Fruit fly (Drosophila melanogaster) whole organism, embryonic: ENCODE data around the gene Tsp5D.

Source experiments
- BtbVII ChIP-seq: fragments of 200-800 bp; sonication (Bioruptor generic); optimal IDR thresholded peaks from 3 replicates; lab custom pipeline; 2017; ENCODE audit warnings: missing biosample characterization, mild to moderate bottlenecking, missing genetic modification characterization
- CG10366 ChIP-seq: fragments of 200-800 bp; sonication (Bioruptor generic); IDR thresholded peaks from 2 replicates; pipeline ENCODE4 v1.3.6; 2022; ENCODE audit warnings: missing biosample characterization, missing genetic modification characterization
- CG10565 ChIP-seq: fragments of 200-800 bp; sonication (Bioruptor generic); optimal IDR thresholded peaks from 3 replicates; lab custom pipeline; 2016; ENCODE audit warnings: missing biosample characterization, mild to moderate bottlenecking, missing genetic modification characterization
- CG10979 ChIP-seq: fragments of 200-800 bp; sonication (Bioruptor generic); optimal IDR thresholded peaks from 2 replicates; lab custom pipeline; 2018; ENCODE audit warnings: missing biosample characterization, mild to moderate bottlenecking, missing genetic modification characterization, moderate library complexity
- CG11504 ChIP-seq: fragments of 200-800 bp; sonication (Bioruptor generic); optimal IDR thresholded peaks from 3 replicates; lab custom pipeline; 2019; ENCODE audit warnings: missing biosample characterization, mild to moderate bottlenecking, missing genetic modification characterization, moderate library complexity
- CG1233 ChIP-seq: fragments of 200-800 bp; sonication (Bioruptor generic); optimal IDR thresholded peaks from 4 replicates; lab custom pipeline; 2018; ENCODE audit warnings: missing biosample characterization, mild to moderate bottlenecking, missing genetic modification characterization
- CG14667 ChIP-seq: fragments of 200-800 bp; sonication (Bioruptor generic); IDR thresholded peaks from 2 replicates; pipeline ENCODE4 v1.3.6; 2022; ENCODE audit warnings: missing biosample characterization, missing genetic modification characterization
- CG16813 ChIP-seq: fragments of 200-800 bp; sonication (Bioruptor generic); IDR thresholded peaks from 3 replicates; pipeline ENCODE4 v1.3.6; 2022; ENCODE audit warnings: missing biosample characterization, missing genetic modification characterization; ENCODE audit not compliant: partially characterized antibody
- CG17802 ChIP-seq: fragments of 200-800 bp; sonication (Bioruptor generic); optimal IDR thresholded peaks from 2 replicates; lab custom pipeline; 2018; ENCODE audit warnings: missing biosample characterization, mild to moderate bottlenecking, missing genetic modification characterization, moderate library complexity
- CG18262 ChIP-seq: fragments of 200-800 bp; optimal IDR thresholded peaks from 3 replicates; lab custom pipeline; 2019; ENCODE audit warnings: missing biosample characterization, mild to moderate bottlenecking, missing genetic modification characterization, moderate library complexity
- CG2712 ChIP-seq: fragments of 200-800 bp; optimal IDR thresholded peaks from 3 replicates; lab custom pipeline; 2019; ENCODE audit warnings: missing biosample characterization, mild to moderate bottlenecking, missing genetic modification characterization, moderate library complexity
- CG3407 ChIP-seq: fragments of 200-800 bp; sonication (Bioruptor generic); optimal IDR thresholded peaks from 2 replicates; lab custom pipeline; 2018; ENCODE audit warnings: missing biosample characterization, mild to moderate bottlenecking, missing genetic modification characterization
- CG4404 ChIP-seq: fragments of 200-800 bp; sonication (Bioruptor generic); IDR thresholded peaks from 2 replicates; pipeline ENCODE4 v1.3.6; 2022; ENCODE audit warnings: missing biosample characterization, missing genetic modification characterization
- CG4730 ChIP-seq: fragments of 200-800 bp; sonication (Bioruptor generic); IDR thresholded peaks from 2 replicates; pipeline ENCODE4 v1.3.6; 2022; ENCODE audit warnings: missing biosample characterization, missing genetic modification characterization
- CG7372 ChIP-seq: fragments of 200-800 bp; sonication (Bioruptor generic); IDR thresholded peaks from 2 replicates; pipeline ENCODE4 v1.3.6; 2022; ENCODE audit warnings: missing biosample characterization, missing genetic modification characterization
- CG8359 ChIP-seq: fragments of 200-800 bp; sonication (Bioruptor generic); optimal IDR thresholded peaks from 2 replicates; lab custom pipeline; 2017; ENCODE audit warnings: missing biosample characterization, mild to moderate bottlenecking, missing genetic modification characterization, borderline replicate concordance
- CG8478 ChIP-seq: fragments of >200 bp; optimal IDR thresholded peaks from 2 replicates; lab custom pipeline; 2018
- CG9876 ChIP-seq: fragments of 200-800 bp; sonication (Bioruptor generic); optimal IDR thresholded peaks from 2 replicates; lab custom pipeline; 2016; ENCODE audit warnings: missing biosample characterization, missing genetic modification characterization
- CrebB ChIP-seq: fragments of 200-800 bp; sonication (Bioruptor generic); optimal IDR thresholded peaks from 3 replicates; lab custom pipeline; 2018; ENCODE audit warnings: missing biosample characterization, mild to moderate bottlenecking, missing genetic modification characterization
- D19A ChIP-seq: fragments of 200-800 bp; optimal IDR thresholded peaks from 3 replicates; lab custom pipeline; 2019; ENCODE audit warnings: missing biosample characterization, mild to moderate bottlenecking, missing genetic modification characterization, moderate library complexity
- Deaf1 ChIP-seq: fragments of 200-800 bp; optimal IDR thresholded peaks from 3 replicates; lab custom pipeline; 2019; ENCODE audit warnings: missing biosample characterization, mild to moderate bottlenecking, missing genetic modification characterization, moderate library complexity
- Dip3 ChIP-seq: fragments of 200-800 bp; sonication (Bioruptor generic); optimal IDR thresholded peaks from 3 replicates; lab custom pipeline; 2016; ENCODE audit warnings: missing biosample characterization, missing genetic modification characterization
- Drgx ChIP-seq: fragments of 200-800 bp; sonication (Bioruptor generic); IDR thresholded peaks from 2 replicates; pipeline ENCODE4 v1.3.6; 2022; ENCODE audit warnings: missing biosample characterization, missing genetic modification characterization
- Gug ChIP-seq: fragments of 200-800 bp; sonication (Bioruptor generic); IDR thresholded peaks from 4 replicates; pipeline ENCODE4 v1.3.6; 2022; ENCODE audit warnings: missing biosample characterization, missing genetic modification characterization
- H15 ChIP-seq: fragments of 200-800 bp; sonication (Bioruptor generic); IDR thresholded peaks from 3 replicates; pipeline ENCODE4 v1.3.6; 2022; ENCODE audit warnings: missing biosample characterization, missing genetic modification characterization
- HmgZ ChIP-seq: fragments of 200-800 bp; sonication (Bioruptor generic); optimal IDR thresholded peaks from 2 replicates; lab custom pipeline; 2018; ENCODE audit warnings: missing biosample characterization, mild to moderate bottlenecking, missing genetic modification characterization
- Hr78 ChIP-seq, 2 experiments: fragments of 200-800 bp in 1 of 2; fragments of >200 bp in 1 of 2; sonication (Bioruptor generic) in 1 of 2; optimal IDR thresholded peaks; 2 replicates each; lab custom pipeline; 2017 to 2019; ENCODE audit warnings: missing biosample characterization in 2 of 2, missing genetic modification characterization in 2 of 2, mild to moderate bottlenecking in 1 of 2, moderate library complexity in 1 of 2
- Lim3 ChIP-seq: fragments of 200-800 bp; sonication (Bioruptor generic); IDR thresholded peaks from 2 replicates; pipeline ENCODE4 v1.3.6; 2022; ENCODE audit warnings: missing biosample characterization, missing genetic modification characterization
- Opbp ChIP-seq: fragments of 200-800 bp; sonication (Bioruptor generic); IDR thresholded peaks from 3 replicates; pipeline ENCODE4 v1.3.6; 2022; ENCODE audit warnings: missing biosample characterization, missing genetic modification characterization; ENCODE audit not compliant: partially characterized antibody
- Sox100B ChIP-seq: fragments of 200-800 bp; sonication (Bioruptor generic); optimal IDR thresholded peaks from 3 replicates; lab custom pipeline; 2018; ENCODE audit warnings: missing biosample characterization, mild to moderate bottlenecking, missing genetic modification characterization
- Sry-δ ChIP-seq: fragments of 200-800 bp; sonication (Bioruptor generic); optimal IDR thresholded peaks from 2 replicates; lab custom pipeline; 2016; ENCODE audit warnings: missing biosample characterization, missing genetic modification characterization
- Xrp1 ChIP-seq: fragments of 200-800 bp; sonication (Bioruptor generic); IDR thresholded peaks from 2 replicates; pipeline ENCODE4 v1.3.6; 2022; ENCODE audit warnings: missing biosample characterization, missing genetic modification characterization
- az2 ChIP-seq: fragments of 200-800 bp; sonication (Bioruptor generic); optimal IDR thresholded peaks from 3 replicates; lab custom pipeline; 2016; ENCODE audit warnings: missing biosample characterization, missing genetic modification characterization
- bigmax ChIP-seq: fragments of 200-800 bp; sonication (Bioruptor generic); optimal IDR thresholded peaks from 2 replicates; lab custom pipeline; 2018; ENCODE audit warnings: missing biosample characterization, mild to moderate bottlenecking, missing genetic modification characterization
- cas ChIP-seq: fragments of 200-800 bp; sonication (Bioruptor generic); IDR thresholded peaks from 2 replicates; pipeline ENCODE4 v1.3.6; 2022; ENCODE audit warnings: missing biosample characterization, missing genetic modification characterization
- chinmo ChIP-seq: fragments of 200-800 bp; sonication (Bioruptor generic); IDR thresholded peaks from 4 replicates; pipeline ENCODE4 v1.3.6; 2022; ENCODE audit warnings: missing biosample characterization, missing genetic modification characterization; ENCODE audit not compliant: partially characterized antibody
- grau ChIP-seq: fragments of 200-800 bp; optimal IDR thresholded peaks from 3 replicates; lab custom pipeline; 2019; ENCODE audit warnings: missing biosample characterization, mild to moderate bottlenecking, missing genetic modification characterization, moderate library complexity
- ham ChIP-seq: fragments of 200-800 bp; sonication (Bioruptor generic); IDR thresholded peaks from 2 replicates; pipeline ENCODE4 v1.3.6; 2022; ENCODE audit warnings: missing biosample characterization, missing genetic modification characterization
- lbe ChIP-seq: fragments of 200-800 bp; sonication (Bioruptor generic); optimal IDR thresholded peaks from 2 replicates; lab custom pipeline; 2016; ENCODE audit warnings: missing biosample characterization, mild to moderate bottlenecking, missing genetic modification characterization
- org-1 ChIP-seq: fragments of 200-800 bp; sonication (Bioruptor generic); optimal IDR thresholded peaks from 2 replicates; lab custom pipeline; 2017; ENCODE audit warnings: missing biosample characterization, missing genetic modification characterization
- pum ChIP-seq: fragments of 200-800 bp; sonication (Bioruptor generic); optimal IDR thresholded peaks from 2 replicates; lab custom pipeline; 2016; ENCODE audit warnings: missing biosample characterization, missing genetic modification characterization
- row ChIP-seq: fragments of 200-800 bp; sonication (Bioruptor generic); IDR thresholded peaks from 3 replicates; pipeline ENCODE4 v1.3.6; 2022; ENCODE audit warnings: missing biosample characterization, missing genetic modification characterization
- run ChIP-seq: fragments of 200-800 bp; sonication (Bioruptor generic); optimal IDR thresholded peaks from 3 replicates; lab custom pipeline; 2018; ENCODE audit warnings: missing biosample characterization, mild to moderate bottlenecking, missing genetic modification characterization
- sd ChIP-seq: fragments of 200-800 bp; sonication (Bioruptor generic); optimal IDR thresholded peaks from 3 replicates; lab custom pipeline; 2018; ENCODE audit warnings: missing biosample characterization, mild to moderate bottlenecking, missing genetic modification characterization, moderate library complexity
- sens ChIP-seq: fragments of 200-800 bp; sonication (Bioruptor generic); peaks from one replicate; lab custom pipeline; 2016; ENCODE audit warnings: missing biosample characterization, missing genetic modification characterization
- sisA ChIP-seq: fragments of 200-800 bp; sonication (Bioruptor generic); IDR thresholded peaks from 2 replicates; pipeline ENCODE4 v1.3.6; 2022; ENCODE audit warnings: missing biosample characterization, missing genetic modification characterization
- slou ChIP-seq: fragments of 200-800 bp; sonication (Bioruptor generic); optimal IDR thresholded peaks from 3 replicates; lab custom pipeline; 2016; ENCODE audit warnings: missing biosample characterization, missing genetic modification characterization
- stc ChIP-seq: fragments of 200-800 bp; sonication (Bioruptor generic); IDR thresholded peaks from 2 replicates; pipeline ENCODE4 v1.3.6; 2022; ENCODE audit warnings: missing biosample characterization, missing genetic modification characterization
- tap ChIP-seq: fragments of 200-800 bp; optimal IDR thresholded peaks from 3 replicates; lab custom pipeline; 2019; ENCODE audit warnings: missing biosample characterization, mild to moderate bottlenecking, missing genetic modification characterization, moderate library complexity
- tll ChIP-seq, 2 experiments: fragments of 200-800 bp in 1 of 2; fragments of >200 bp in 1 of 2; sonication (Bioruptor generic) in 1 of 2; optimal IDR thresholded peaks; 2 replicates each; lab custom pipeline; 2017 to 2019; ENCODE audit warnings: missing biosample characterization in 2 of 2, missing genetic modification characterization in 2 of 2, mild to moderate bottlenecking in 1 of 2, moderate library complexity in 1 of 2
- unpg ChIP-seq: fragments of 200-800 bp; sonication (Bioruptor generic); optimal IDR thresholded peaks from 3 replicates; lab custom pipeline; 2018; ENCODE audit warnings: missing biosample characterization, mild to moderate bottlenecking, missing genetic modification characterization, moderate library complexity
- vvl ChIP-seq: fragments of 200-800 bp; sonication (Bioruptor generic); IDR thresholded peaks from 2 replicates; pipeline ENCODE4 v1.3.6; 2022; ENCODE audit warnings: missing biosample characterization, missing genetic modification characterization
- zfh1 ChIP-seq: fragments of 200-800 bp; sonication (Bioruptor generic); IDR thresholded peaks from 3 replicates; pipeline ENCODE4 v1.3.6; 2022; ENCODE audit warnings: missing biosample characterization, missing genetic modification characterization

Gene Tsp5D

DNA sequence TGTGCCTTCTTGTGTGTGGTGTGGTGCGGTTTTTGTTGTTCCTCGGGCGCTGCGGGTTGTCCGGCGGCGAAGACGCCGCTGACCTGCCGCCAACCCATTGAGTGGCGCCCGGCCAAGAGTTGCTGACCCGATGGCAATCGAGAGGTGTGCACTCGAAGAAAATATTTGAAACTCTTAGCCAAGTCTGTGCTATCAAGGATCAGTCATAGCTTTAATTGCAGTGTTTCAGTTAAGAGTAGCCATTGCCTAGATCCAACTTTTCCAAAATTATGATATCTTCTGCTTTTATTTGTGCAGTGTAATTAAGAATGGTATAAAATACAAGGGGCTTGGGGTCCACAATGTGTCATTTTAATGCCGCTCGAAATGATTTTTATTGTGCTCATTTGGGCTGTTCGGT, 50.0 kb downstream of the Tsp5D start (continued):
- TF ChIP-seq cas (no peak), vvl (peak; percentile 60), Opbp (GFP tag; lab: Robert Waterston, UW) (no peak), CG3407 (GFP tag; lab: Kevin White, UChicago) (peak; percentile 49), CG7372 (GFP tag; lab: Robert Waterston, UW) (0 out of 2 replicates have a peak, but pooled peaks have one; percentile 35), Sry-δ (no peak), ham (GFP tag; lab: Robert Waterston, UW) (no peak), CG4404 (GFP tag; lab: Robert Waterston, UW) (peak; percentile 47; the same call in 1 of the 2 replicates), Hr78 (GFP tag; optimal IDR thresholded peaks at IDR 0.05; lab: Kevin White, UChicago) (peak in 1 of 2 experiments; percentile 68), sisA (GFP tag; lab: Robert Waterston, UW) (peak; percentile 57), Drgx (GFP tag; lab: Robert Waterston, UW) (no peak), lbe (GFP tag; lab: Kevin White, UChicago) (no peak), CG14667 (peak; percentile 43), tap (tag; lab: Kevin White, UChicago) (peak; percentile 16), H15 (GFP tag; lab: Robert Waterston, UW) (no peak), run (tag; lab: Kevin White, UChicago) (no peak), CG16813 (GFP tag; lab: Robert Waterston, UW) (no peak), pum (peak; percentile 24), chinmo (GFP tag; lab: Robert Waterston, UW) (no peak), CG9876 (GFP tag; lab: Kevin White, UChicago) (no peak), BtbVII (GFP tag; lab: Kevin White, UChicago) (no peak), stc (GFP tag; lab: Robert Waterston, UW) (no peak), slou (GFP tag; lab: Kevin White, UChicago) (no peak), Sox100B (GFP tag; lab: Kevin White, UChicago) (peak; percentile 9), grau (peak; percentile 50), sd (tag; lab: Kevin White, UChicago) (no peak), CG4730 (no peak), HmgZ (tag; lab: Kevin White, UChicago) (no peak), CG10366 (GFP tag; lab: Robert Waterston, UW) (no peak), Dip3 (GFP tag; lab: Kevin White, UChicago) (no peak), org-1 (GFP tag; lab: Kevin White, UChicago) (peak; percentile 28), unpg (GFP tag; lab: Kevin White, UChicago) (peak; percentile 64), CG11504 (peak; percentile 21), CG10565 (GFP tag; lab: Kevin White, UChicago) (no peak), CG17802 (tag; lab: Kevin White, UChicago) (peak; percentile 28), CrebB (tag; lab: Kevin White, UChicago) (no peak), az2 (peak; percentile 59), D19A (tag; lab: Kevin White, UChicago) (peak; percentile 47), Deaf1 (tag; lab: Kevin White, UChicago) (no peak)
- TF ChIP-seq, all 482 proteins: peak for 186

DNA sequence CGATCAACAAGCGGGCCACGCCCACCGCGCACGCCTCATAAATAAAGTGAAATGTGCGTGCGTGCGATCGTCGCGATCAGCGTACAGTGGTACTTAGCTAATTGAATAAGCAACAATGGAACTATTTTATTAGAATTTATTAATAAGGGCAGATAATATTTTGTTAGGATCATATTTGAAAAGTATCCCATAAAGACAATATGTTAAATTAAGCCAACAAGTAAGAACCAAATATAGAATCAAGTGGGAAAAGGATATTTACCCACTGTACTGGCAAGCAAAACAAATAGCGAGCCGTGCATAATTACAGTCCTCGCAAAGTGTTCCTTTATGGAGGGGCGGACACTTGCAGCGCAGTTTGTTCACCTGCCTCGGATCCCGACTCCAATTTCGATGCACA, 52.6 kb downstream of the Tsp5D start:
- TF ChIP-seq tll (GFP tag; optimal IDR thresholded peaks at IDR 0.05; lab: Kevin White, UChicago) (no peak), zfh1 (GFP tag; lab: Robert Waterston, UW) (0 out of 3 replicates have a peak, but pooled peaks have one; percentile 26), CG8359 (GFP tag; lab: Kevin White, UChicago) (no peak), CG10979 (tag; lab: Kevin White, UChicago) (peak; percentile 23), CG18262 (tag; lab: Kevin White, UChicago) (peak; percentile 26), sens (peak; percentile 69), Drgx (GFP tag; lab: Robert Waterston, UW) (0 out of 2 replicates have a peak, but pooled peaks have one; percentile 12), CG8478 (lab: Kevin White, UChicago) (no peak), bigmax (GFP tag; lab: Kevin White, UChicago) (no peak), CG1233 (no peak), Gug (GFP tag; lab: Robert Waterston, UW) (no peak), CG2712 (tag; lab: Kevin White, UChicago) (peak; percentile 11), row (GFP tag; lab: Robert Waterston, UW) (0 out of 3 replicates have a peak, but pooled peaks have one; percentile 7), Lim3 (no peak), Xrp1 (peak; percentile 41; the same call in 1 of the 2 replicates)
